Worm (Caenorhabditis elegans) whole organism, L3 larva: ENCODE data around the gene F38B7.2.

ENCODE experiments used
- ZK546.5 ChIP-seq: sonication (generic microtip); optimal IDR thresholded peaks from 2 replicates; lab custom pipeline; 2017; ENCODE audit warnings: missing biosample characterization, missing genetic modification characterization
- ceh-82 ChIP-seq: fragments of 150-350 bp; optimal IDR thresholded peaks from 2 replicates; lab custom pipeline; 2014; ENCODE audit warnings: missing biosample characterization, missing genetic modification characterization
- elt-2 ChIP-seq: sonication (generic microtip); optimal IDR thresholded peaks from 2 replicates; lab custom pipeline; 2016; ENCODE audit warnings: missing genetic modification reagents, mild to moderate bottlenecking, missing genetic modification characterization, missing compliant biosample characterization
- lin-39 ChIP-seq: fragments of 150-350 bp; optimal IDR thresholded peaks from 2 replicates; lab custom pipeline; 2018; ENCODE audit warnings: missing biosample characterization, missing genetic modification reagents, missing genetic modification characterization
- pqm-1 ChIP-seq: fragments of 150-350 bp; optimal IDR thresholded peaks from 2 replicates; lab custom pipeline; 2017; ENCODE audit warnings: missing biosample characterization, missing genetic modification characterization, inconsistent platforms
- tbx-2 ChIP-seq: sonication (generic microtip); optimal IDR thresholded peaks from 2 replicates; lab custom pipeline; 2016; ENCODE audit warnings: mild to moderate bottlenecking, missing genetic modification characterization, missing compliant biosample characterization

- TF ChIP-seq ZK546.5 (no peak), lin-39 (tag; lab: Kevin White, UChicago) (no peak), ceh-82 (no peak), pqm-1 (tag; lab: Kevin White, UChicago) (no peak), elt-2 (tag; lab: Kevin White, UChicago) (no peak), tbx-2 (tag; lab: Kevin White, UChicago) (no peak)
Observed at ce11 chrV:11552379-11552778, 8.6 kb downstream of the F38B7.2 start, which contains the start of gene srx-85.
